Worm (Caenorhabditis elegans): ENCODE data around the gene unc-44.

Gene unc-44

DNA sequence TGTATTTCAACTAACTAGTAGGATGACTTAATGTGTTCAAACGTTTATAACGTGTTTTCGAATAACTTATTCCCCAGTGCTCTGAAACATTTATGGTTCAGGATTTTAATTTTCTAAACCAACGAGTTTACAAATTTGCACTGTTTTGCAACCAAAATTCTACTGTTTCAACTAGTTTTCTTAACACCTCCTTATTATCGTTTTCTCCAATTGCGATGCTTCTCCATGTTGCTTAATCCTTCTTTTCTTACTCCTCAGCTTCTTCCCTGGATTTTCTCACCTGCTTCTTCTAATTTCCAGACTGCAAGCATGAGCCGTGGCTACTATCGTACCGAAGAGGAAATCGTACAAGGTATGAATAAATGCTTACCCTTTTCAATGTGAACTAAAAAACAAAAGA, 45.0 kb upstream of the unc-44 start, which contains the start of gene lin-33:
lin-33 (plus strand) TSS at position 301 of the 400 bp plus-strand sequence.
- TF ChIP-seq snu-23 (GFP tag; optimal IDR thresholded peaks at IDR 0.05), result no peak
- no peak for TF ChIP-seq ces-1 (GFP tag; optimal IDR thresholded peaks at IDR 0.05)
- no peak for TF ChIP-seq jun-1 (tag; optimal IDR thresholded peaks at IDR 0.05)
- no peak for TF ChIP-seq C16A3.4 (tag; optimal IDR thresholded peaks at IDR 0.05)
- TF ChIP-seq F16B12.6 (tag; optimal IDR thresholded peaks at IDR 0.05), result no peak
- TF ChIP-seq egl-27 (tag; optimal IDR thresholded peaks at IDR 0.05), result no peak
- TF ChIP-seq efl-1 (optimal IDR thresholded peaks at IDR 0.05), result no peak
- peak in 1 of 2 experiments; percentile 86 for TF ChIP-seq efl-1 (GFP tag; optimal IDR thresholded peaks at IDR 0.05 in 1 of 2)

DNA sequence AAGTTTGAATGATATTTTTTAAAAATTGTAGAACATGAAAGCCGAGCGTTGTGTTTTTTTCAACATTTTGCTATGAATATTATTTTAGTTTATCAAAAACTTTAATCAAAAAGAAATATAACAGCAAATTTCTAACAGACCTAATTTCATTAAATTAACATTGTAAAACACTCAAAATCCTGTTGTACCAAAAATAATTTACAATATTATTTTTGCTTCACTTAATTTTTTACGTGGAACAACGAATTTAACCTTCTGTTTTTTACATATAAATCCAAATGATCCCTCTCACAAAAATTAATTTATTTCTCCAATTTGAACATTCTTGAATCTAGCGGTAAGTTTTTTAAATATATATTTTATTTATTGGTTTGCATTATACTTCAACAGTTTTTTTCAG, 41.3 kb upstream of the unc-44 start, which contains the start of gene H32C10.1:
H32C10.1 (plus strand) TSS at position 301 of the 400 bp plus-strand sequence.
- TF ChIP-seq rnt-1 (tag; optimal IDR thresholded peaks at IDR 0.05) (no peak), lin-14 (GFP tag; optimal IDR thresholded peaks at IDR 0.05) (no peak), dpl-1 (GFP tag; optimal IDR thresholded peaks at IDR 0.05) (no peak), lin-39 (tag; optimal IDR thresholded peaks at IDR 0.05) (no peak), C04F5.9 (tag; optimal IDR thresholded peaks at IDR 0.05) (no peak), nhr-237 (tag; optimal IDR thresholded peaks at IDR 0.05) (no peak), ceh-82 (tag; optimal IDR thresholded peaks at IDR 0.05) (no peak), elt-2 (tag; optimal IDR thresholded peaks at IDR 0.05) (no peak), aha-1 (tag; optimal IDR thresholded peaks at IDR 0.05) (no peak), snu-23 (GFP tag; optimal IDR thresholded peaks at IDR 0.05) (no peak), aly-2 (tag; optimal IDR thresholded peaks at IDR 0.05) (no peak), tbx-2 (tag; optimal IDR thresholded peaks at IDR 0.05) (no peak), Y116A8C.19 (tag; optimal IDR thresholded peaks at IDR 0.05; ENCODE audit: borderline replicate concordance) (no peak), sptf-1 (tag; optimal IDR thresholded peaks at IDR 0.05) (no peak), nhr-84 (tag; optimal IDR thresholded peaks at IDR 0.05) (no peak), mdl-1 (tag; optimal IDR thresholded peaks at IDR 0.05) (no peak)

DNA sequence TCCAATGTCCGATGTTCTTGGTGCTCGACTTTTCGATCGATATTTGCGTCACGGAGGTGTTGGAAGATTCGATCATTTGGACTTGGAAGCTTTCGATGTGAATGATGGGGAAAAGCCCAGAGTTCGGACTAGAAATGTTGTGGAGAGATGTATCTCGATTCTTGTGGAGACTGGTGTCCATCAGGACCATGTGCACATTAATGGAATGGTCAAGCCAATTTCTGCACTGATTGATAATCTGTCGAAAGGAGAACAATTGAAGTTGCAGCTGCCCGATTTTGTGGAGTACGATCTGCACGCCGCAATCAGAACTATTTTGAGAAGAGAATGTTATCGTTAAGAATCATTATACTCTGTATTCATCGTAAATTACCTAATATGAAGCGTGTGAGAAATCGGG, 38.3 kb upstream of the unc-44 start:
- TF ChIP-seq unc-98 (GFP tag; IDR thresholded peaks at IDR 0.05), result no peak

DNA sequence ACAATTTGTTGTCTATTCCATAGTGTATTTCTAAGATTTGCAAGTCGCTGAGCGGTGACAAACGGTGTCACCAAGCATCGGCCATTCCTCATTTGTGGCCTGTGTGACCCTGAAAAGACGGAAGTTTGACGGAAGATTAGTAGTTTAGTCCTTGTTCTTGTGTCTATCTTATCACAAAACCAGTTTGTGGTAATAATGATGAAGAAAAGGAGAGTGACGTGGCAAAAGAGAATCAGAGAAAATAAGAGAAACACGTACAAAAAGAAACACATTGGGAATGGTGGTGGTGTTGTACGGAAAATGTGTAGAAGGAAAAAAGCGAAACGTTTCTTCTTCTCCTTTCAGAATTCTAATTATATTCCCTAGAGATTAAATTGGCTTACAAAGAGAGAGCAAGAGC, 36.2 kb upstream of the unc-44 start, which contains the start of gene mcu-1:
mcu-1 (minus strand) TSS at position 109 of the 400 bp plus-strand sequence.
- TF ChIP-seq tbx-2 (tag; optimal IDR thresholded peaks at IDR 0.05), result peak; percentile 57
- peak; percentile 57 for TF ChIP-seq snu-23 (GFP tag; optimal IDR thresholded peaks at IDR 0.05)
- TF ChIP-seq nhr-84 (tag; optimal IDR thresholded peaks at IDR 0.05), result no peak
- TF ChIP-seq lin-13 (GFP tag; optimal IDR thresholded peaks at IDR 0.05), result no peak
- no peak for TF ChIP-seq egl-13 (tag; optimal IDR thresholded peaks at IDR 0.05)
- TF ChIP-seq swsn-7 (tag; optimal IDR thresholded peaks at IDR 0.05), result no peak
- no peak for TF ChIP-seq ets-5 (GFP tag; IDR thresholded peaks at IDR 0.05)
- TF ChIP-seq blmp-1 (tag; optimal IDR thresholded peaks at IDR 0.05), result peak; percentile 95
- peak; percentile 7 for TF ChIP-seq nhr-47 (tag; optimal IDR thresholded peaks at IDR 0.05)
- peak; percentile 56 for TF ChIP-seq nhr-20 (tag; optimal IDR thresholded peaks at IDR 0.05)
- peak; percentile 17; the same call in 1 of the 2 replicates for TF ChIP-seq nhr-19 (GFP tag; conservative IDR thresholded peaks at IDR 0.05)
- peak in 1 of 2 experiments; percentile 68 for TF ChIP-seq lin-35 (GFP tag; optimal IDR thresholded peaks at IDR 0.05)
- TF ChIP-seq lsy-2 (tag; optimal IDR thresholded peaks at IDR 0.05), result peak in 1 of 2 experiments; percentile 48
- TF ChIP-seq aly-2 (tag; optimal IDR thresholded peaks at IDR 0.05), result no peak
- no peak for TF ChIP-seq efl-1 (optimal IDR thresholded peaks at IDR 0.05)
- TF ChIP-seq efl-1 (GFP tag; optimal IDR thresholded peaks at IDR 0.05 in 1 of 2), result peak in 1 of 2 experiments; percentile 92
- TF ChIP-seq unc-86 (tag; optimal IDR thresholded peaks at IDR 0.05), result no peak
- TF ChIP-seq grh-1 (GFP tag; IDR thresholded peaks at IDR 0.05), result peak; percentile 92
- no peak for TF ChIP-seq ceh-63 (GFP tag; optimal IDR thresholded peaks at IDR 0.05)
- peak; percentile 64 for TF ChIP-seq nhr-71 (tag; optimal IDR thresholded peaks at IDR 0.05)
- TF ChIP-seq ceh-90 (tag; optimal IDR thresholded peaks at IDR 0.05), result no peak
- peak; percentile 15 for TF ChIP-seq rnt-1 (tag; optimal IDR thresholded peaks at IDR 0.05)
- no peak for TF ChIP-seq irx-1 (tag; optimal IDR thresholded peaks at IDR 0.05)
- no peak for TF ChIP-seq ceh-8 (GFP tag; optimal IDR thresholded peaks at IDR 0.05)
- TF ChIP-seq nhr-11 (tag; optimal IDR thresholded peaks at IDR 0.05), result no peak
- TF ChIP-seq fkh-4 (tag; optimal IDR thresholded peaks at IDR 0.05; ENCODE audit: borderline replicate concordance), result no peak
- no peak for TF ChIP-seq zip-4 (GFP tag; optimal IDR thresholded peaks at IDR 0.05)
- peak; percentile 34 for TF ChIP-seq nhr-90 (tag; optimal IDR thresholded peaks at IDR 0.05; ENCODE audit: poor library complexity)
- no peak for TF ChIP-seq sptf-1 (tag; optimal IDR thresholded peaks at IDR 0.05)
- TF ChIP-seq fkh-8 (tag; optimal IDR thresholded peaks at IDR 0.05), result no peak
- TF ChIP-seq C16A3.4 (tag; optimal IDR thresholded peaks at IDR 0.05), result peak; percentile 16
- TF ChIP-seq unc-62 (GFP tag; optimal IDR thresholded peaks at IDR 0.05), result no peak
